Fruit fly (Drosophila melanogaster): ENCODE results near the gene mus312.

DNA sequence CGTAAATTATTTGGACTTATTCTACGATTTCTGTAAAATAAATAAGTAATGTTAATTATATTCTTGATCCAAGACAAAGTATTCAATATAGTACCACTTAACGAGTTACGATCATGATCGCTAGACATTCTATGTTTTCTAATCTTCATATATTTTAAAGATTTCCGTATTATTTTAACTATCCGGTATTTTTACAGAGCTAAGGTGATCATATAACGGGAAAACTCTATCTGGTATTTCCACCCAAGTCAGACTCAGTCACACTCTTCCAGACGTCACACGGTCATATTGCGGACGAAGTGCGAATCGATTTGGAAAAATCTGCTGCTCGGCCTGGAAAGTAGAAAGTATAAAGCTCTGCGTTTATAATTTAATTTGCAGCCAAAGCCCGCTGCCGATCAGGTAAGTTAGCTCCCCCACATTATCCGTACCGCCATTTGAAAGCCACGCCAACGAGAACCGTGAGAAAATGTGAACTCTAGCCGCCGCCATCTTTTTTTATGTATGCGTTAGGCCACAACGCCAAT, 10.3 kb downstream of the mus312 start, which contains the start of the genes lark and eco:
- no peak for TF ChIP-seq CG14965 (GFP tag; optimal IDR thresholded peaks at IDR 0.05; ENCODE audit: borderline replicate concordance)
- no peak for TF ChIP-seq CG7928 (GFP tag; optimal IDR thresholded peaks at IDR 0.05)
- TF ChIP-seq ATbp (GFP tag; optimal IDR thresholded peaks at IDR 0.05): no peak
- no peak for TF ChIP-seq en (GFP tag; optimal IDR thresholded peaks at IDR 0.05)
- TF ChIP-seq E2f2 (GFP tag; IDR thresholded peaks at IDR 0.05): no peak; the same call in 1 of the 2 replicates
- no peak for TF ChIP-seq Elba2 (GFP tag; optimal IDR thresholded peaks at IDR 0.05)
- no peak for TF ChIP-seq CG14050 (GFP tag; IDR thresholded peaks at IDR 0.05)
- no peak for TF ChIP-seq CG12071 (GFP tag; optimal IDR thresholded peaks at IDR 0.05)
- TF ChIP-seq Dip3 (GFP tag; optimal IDR thresholded peaks at IDR 0.05): no peak
- no peak for TF ChIP-seq pum (GFP tag; optimal IDR thresholded peaks at IDR 0.05)
- no peak for TF ChIP-seq ro (GFP tag; IDR thresholded peaks at IDR 0.05)

Measured in whole organism, embryonic.